Fruit fly (Drosophila melanogaster) whole organism, prepupa: ENCODE results near the gene rtp.

Experiments
- Blimp-1 ChIP-seq: fragments of 200-800 bp; sonication (Bioruptor generic); optimal IDR thresholded peaks from 3 replicates; lab custom pipeline; 2017; ENCODE audit warnings: missing biosample characterization, missing genetic modification characterization, mild to moderate bottlenecking, moderate library complexity, missing genetic modification reagents
- CG10631 ChIP-seq: fragments of 200-800 bp; sonication (Bioruptor generic); optimal IDR thresholded peaks from 2 replicates; lab custom pipeline; 2016; ENCODE audit warnings: missing biosample characterization, missing genetic modification characterization
- CG10669 ChIP-seq: fragments of 200-800 bp; sonication (Bioruptor generic); optimal IDR thresholded peaks from 3 replicates; lab custom pipeline; 2018; ENCODE audit warnings: missing biosample characterization, mild to moderate bottlenecking, missing genetic modification characterization, moderate library complexity
- CG11294 ChIP-seq: fragments of 200-800 bp; sonication (Bioruptor generic); IDR thresholded peaks from 2 replicates; pipeline ENCODE4 v1.3.6; 2022; ENCODE audit warnings: missing biosample characterization, missing genetic modification characterization
- CG11762 ChIP-seq: fragments of 200-800 bp; sonication (Bioruptor generic); optimal IDR thresholded peaks from 3 replicates; lab custom pipeline; 2016; ENCODE audit warnings: missing biosample characterization, missing genetic modification characterization; ENCODE audit not compliant: insufficient read depth
- CG11902 ChIP-seq: fragments of 200-800 bp; sonication (Bioruptor generic); optimal IDR thresholded peaks from 3 replicates; lab custom pipeline; 2016; ENCODE audit warnings: missing biosample characterization, missing genetic modification characterization
- CG15336 ChIP-seq: fragments of 200-800 bp; sonication (Bioruptor generic); IDR thresholded peaks from 2 replicates; pipeline ENCODE4 v1.3.6; 2022; ENCODE audit warnings: missing biosample characterization, missing genetic modification characterization
- CG1621 ChIP-seq: fragments of 200-800 bp; sonication (Bioruptor generic); optimal IDR thresholded peaks from 3 replicates; lab custom pipeline; 2018; ENCODE audit warnings: missing biosample characterization, mild to moderate bottlenecking, missing genetic modification characterization
- CG16779 ChIP-seq: fragments of 200-800 bp; sonication (Bioruptor generic); optimal IDR thresholded peaks from 3 replicates; lab custom pipeline; 2017; ENCODE audit warnings: missing biosample characterization, mild to moderate bottlenecking, missing genetic modification characterization
- CG3032 ChIP-seq: fragments of 200-800 bp; optimal IDR thresholded peaks from 2 replicates; lab custom pipeline; 2019; ENCODE audit warnings: missing biosample characterization, mild to moderate bottlenecking, missing genetic modification characterization, moderate library complexity
- CG31627 ChIP-seq: fragments of 200-800 bp; sonication (Bioruptor generic); optimal IDR thresholded peaks from 3 replicates; lab custom pipeline; 2016; ENCODE audit warnings: missing biosample characterization, missing genetic modification characterization
- CG32006 ChIP-seq: fragments of 200-800 bp; sonication (Bioruptor generic); optimal IDR thresholded peaks from 3 replicates; lab custom pipeline; 2017; ENCODE audit warnings: missing biosample characterization, mild to moderate bottlenecking, missing genetic modification characterization
- CG3919 ChIP-seq: fragments of 200-800 bp; sonication (Bioruptor generic); optimal IDR thresholded peaks from 3 replicates; lab custom pipeline; 2016; ENCODE audit warnings: missing biosample characterization, missing genetic modification characterization
- CG4318 ChIP-seq: fragments of 200-800 bp; sonication (Bioruptor generic); optimal IDR thresholded peaks from 3 replicates; lab custom pipeline; 2017; ENCODE audit warnings: missing biosample characterization, mild to moderate bottlenecking, missing genetic modification characterization
- CG6276 ChIP-seq: fragments of 200-800 bp; sonication (Bioruptor generic); optimal IDR thresholded peaks from 2 replicates; lab custom pipeline; 2017; ENCODE audit warnings: missing biosample characterization, mild to moderate bottlenecking, missing genetic modification characterization
- CG6792 ChIP-seq: fragments of 200-800 bp; sonication (Bioruptor generic); optimal IDR thresholded peaks from 3 replicates; lab custom pipeline; 2016; ENCODE audit warnings: missing biosample characterization, missing genetic modification characterization
- CG6808 ChIP-seq: fragments of 200-800 bp; sonication (Bioruptor generic); optimal IDR thresholded peaks from 3 replicates; lab custom pipeline; 2017; ENCODE audit warnings: missing biosample characterization, missing genetic modification characterization, mild to moderate bottlenecking, moderate library complexity, missing genetic modification reagents
- CG8119 ChIP-seq: fragments of 200-800 bp; sonication (Bioruptor generic); IDR thresholded peaks from 3 replicates; pipeline ENCODE4 v1.3.6; 2022; ENCODE audit warnings: missing biosample characterization, missing genetic modification characterization
- CG8632 ChIP-seq: fragments of 200-800 bp; sonication (Bioruptor generic); optimal IDR thresholded peaks from 3 replicates; lab custom pipeline; 2016; ENCODE audit warnings: missing biosample characterization, missing genetic modification characterization
- CG9139 ChIP-seq: fragments of 200-800 bp; sonication (Bioruptor generic); optimal IDR thresholded peaks from 3 replicates; lab custom pipeline; 2017; ENCODE audit warnings: missing biosample characterization, mild to moderate bottlenecking, missing genetic modification characterization
- Eip75B ChIP-seq: fragments of 200-800 bp; sonication (Bioruptor generic); optimal IDR thresholded peaks from 3 replicates; lab custom pipeline; 2016; ENCODE audit warnings: missing biosample characterization, missing genetic modification characterization
- Eip78C ChIP-seq: fragments of 200-800 bp; sonication (Bioruptor generic); peaks from one replicate; lab custom pipeline; 2016; ENCODE audit warnings: missing biosample characterization, missing genetic modification characterization
- Eip93F ChIP-seq: fragments of 200-800 bp; sonication (Bioruptor generic); optimal IDR thresholded peaks from 2 replicates; lab custom pipeline; 2016; ENCODE audit warnings: missing biosample characterization, mild to moderate bottlenecking, missing genetic modification characterization
- Ets21C ChIP-seq: fragments of 200-800 bp; sonication (Bioruptor generic); optimal IDR thresholded peaks from 3 replicates; lab custom pipeline; 2016; ENCODE audit warnings: missing biosample characterization, missing genetic modification characterization
- Ets96B ChIP-seq: fragments of 200-800 bp; optimal IDR thresholded peaks from 2 replicates; lab custom pipeline; 2019; ENCODE audit warnings: missing biosample characterization, mild to moderate bottlenecking, missing genetic modification characterization, moderate library complexity
- Hr38 ChIP-seq: sonication (Bioruptor generic); optimal IDR thresholded peaks from 2 replicates; lab custom pipeline; 2016; ENCODE audit warnings: missing biosample characterization, missing genetic modification characterization
- Hr39 ChIP-seq: fragments of 200-800 bp; sonication (Bioruptor generic); optimal IDR thresholded peaks from 2 replicates; lab custom pipeline; 2016; ENCODE audit warnings: missing biosample characterization, missing genetic modification characterization
- Lpt ChIP-seq: fragments of 200-800 bp; sonication (Bioruptor generic); optimal IDR thresholded peaks from 3 replicates; lab custom pipeline; 2016; ENCODE audit warnings: missing biosample characterization, missing genetic modification characterization
- OdsH ChIP-seq: fragments of 200-800 bp; sonication (Bioruptor generic); optimal IDR thresholded peaks from 3 replicates; lab custom pipeline; 2016; ENCODE audit warnings: missing biosample characterization, missing genetic modification characterization
- Sox102F ChIP-seq: fragments of 200-800 bp; sonication (Bioruptor generic); optimal IDR thresholded peaks from 2 replicates; lab custom pipeline; 2016; ENCODE audit warnings: missing biosample characterization, mild to moderate bottlenecking, missing genetic modification characterization
- Sox14 ChIP-seq: fragments of 200-800 bp; sonication (Bioruptor generic); optimal IDR thresholded peaks from 3 replicates; lab custom pipeline; 2016; ENCODE audit warnings: missing biosample characterization, missing genetic modification characterization
- achi ChIP-seq: fragments of 200-800 bp; sonication (Bioruptor generic); optimal IDR thresholded peaks from 3 replicates; lab custom pipeline; 2016; ENCODE audit warnings: missing biosample characterization, missing genetic modification characterization
- acj6 ChIP-seq: fragments of 200-800 bp; sonication (Bioruptor generic); optimal IDR thresholded peaks from 3 replicates; lab custom pipeline; 2016; ENCODE audit warnings: missing biosample characterization, missing genetic modification characterization
- cyc ChIP-seq: fragments of 200-800 bp; sonication (Bioruptor generic); optimal IDR thresholded peaks from 3 replicates; lab custom pipeline; 2016; ENCODE audit warnings: missing biosample characterization, missing genetic modification characterization
- dsx ChIP-seq: fragments of 200-800 bp; optimal IDR thresholded peaks from 3 replicates; lab custom pipeline; 2019; ENCODE audit warnings: missing biosample characterization, mild to moderate bottlenecking, missing genetic modification characterization, moderate library complexity; ENCODE audit not compliant: poor library complexity, severe bottlenecking
- eg ChIP-seq: fragments of 200-800 bp; sonication (Bioruptor generic); IDR thresholded peaks from 3 replicates; pipeline ENCODE4 v1.3.6; 2022; ENCODE audit warnings: missing biosample characterization, missing genetic modification characterization
- esn ChIP-seq: fragments of 200-800 bp; sonication (Bioruptor generic); optimal IDR thresholded peaks from 2 replicates; lab custom pipeline; 2016; ENCODE audit warnings: missing biosample characterization, mild to moderate bottlenecking, missing genetic modification characterization, moderate library complexity
- net ChIP-seq: fragments of 200-800 bp; sonication (Bioruptor generic); optimal IDR thresholded peaks from 3 replicates; lab custom pipeline; 2016; ENCODE audit warnings: missing biosample characterization, missing genetic modification characterization
- pdm3 ChIP-seq: fragments of 200-800 bp; sonication (Bioruptor generic); optimal IDR thresholded peaks from 3 replicates; lab custom pipeline; 2016; ENCODE audit warnings: missing biosample characterization, missing genetic modification characterization
- salr ChIP-seq, 2 experiments: fragments of 200-800 bp; sonication (Bioruptor generic); optimal IDR thresholded peaks; 3 replicates each; lab custom pipeline; 2016 to 2018; ENCODE audit warnings: missing biosample characterization in 2 of 2, missing genetic modification characterization in 2 of 2, mild to moderate bottlenecking in 1 of 2
- spab ChIP-seq: fragments of 200-800 bp; sonication (Bioruptor generic); optimal IDR thresholded peaks from 2 replicates; lab custom pipeline; 2017; ENCODE audit warnings: missing biosample characterization, mild to moderate bottlenecking, missing genetic modification characterization, missing genetic modification reagents
- ss ChIP-seq, 2 experiments: fragments of 200-800 bp; sonication (Bioruptor generic); optimal IDR thresholded peaks; 2 replicates in 1 of 2; 3 replicates in 1 of 2; lab custom pipeline; 2017 to 2018; ENCODE audit warnings: mild to moderate bottlenecking in 2 of 2, missing biosample characterization in 2 of 2, missing genetic modification characterization in 2 of 2, moderate library complexity in 1 of 2
- svp ChIP-seq: fragments of 200-800 bp; sonication (Bioruptor generic); peaks from one replicate; lab custom pipeline; 2016; ENCODE audit warnings: missing biosample characterization, missing genetic modification characterization
- topi ChIP-seq: fragments of 200-800 bp; sonication (Bioruptor generic); optimal IDR thresholded peaks from 3 replicates; lab custom pipeline; 2016; ENCODE audit warnings: missing biosample characterization, missing genetic modification characterization
- vri ChIP-seq: fragments of 200-800 bp; sonication (Bioruptor generic); optimal IDR thresholded peaks from 3 replicates; lab custom pipeline; 2016; ENCODE audit warnings: missing biosample characterization, mild to moderate bottlenecking, missing genetic modification characterization

rtp gene

DNA sequence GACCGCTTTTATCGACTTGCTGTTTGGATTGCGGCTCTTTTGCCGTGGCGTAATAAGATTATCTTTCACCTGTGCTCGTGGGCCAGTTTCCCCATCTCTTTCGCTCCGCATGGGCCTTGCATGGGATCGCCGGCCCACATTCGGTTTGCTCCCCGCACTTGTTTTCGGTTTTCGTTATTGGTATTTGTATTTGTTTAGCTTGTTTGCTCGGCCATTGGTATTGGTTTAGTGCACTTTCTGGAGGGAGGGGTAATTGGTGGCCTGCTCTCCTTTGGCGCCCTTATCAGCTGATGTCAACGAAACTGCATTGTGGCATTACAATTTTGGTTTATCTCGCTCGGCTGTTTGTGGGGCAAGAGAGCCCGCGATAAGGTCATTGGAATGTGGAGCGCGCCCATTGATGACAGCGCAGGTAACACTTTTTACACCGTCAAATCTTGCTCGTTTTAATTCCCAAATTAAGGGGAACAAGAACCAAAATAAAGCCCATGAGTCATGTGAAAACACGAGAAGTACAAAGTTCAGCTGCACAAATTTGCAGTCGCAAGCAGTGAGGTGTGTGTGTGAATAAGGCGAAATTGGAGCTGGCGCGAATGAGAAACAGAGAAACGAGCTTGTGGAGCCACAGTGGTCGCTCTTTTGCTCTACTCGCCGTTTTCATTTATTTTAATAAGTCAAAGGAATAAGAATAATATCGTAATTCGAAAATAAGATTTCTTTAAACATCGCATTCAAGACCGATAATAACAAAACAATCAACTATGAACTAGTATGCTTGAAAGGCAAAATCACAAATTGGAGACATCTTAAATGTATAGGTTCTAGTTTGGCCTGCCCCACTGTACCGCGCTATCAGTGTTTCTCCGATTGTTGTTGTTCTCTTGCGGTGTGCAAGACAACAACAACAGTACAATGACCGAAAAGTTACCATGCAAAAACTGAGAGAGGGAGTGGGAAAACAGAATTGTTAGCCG, 21.5 kb downstream of the rtp start (continued):
- TF ChIP-seq CG8632 (GFP tag; lab: Kevin White, UChicago) (peak; percentile 87), CG31627 (GFP tag; lab: Kevin White, UChicago) (peak; percentile 92), dsx (peak; percentile 80), CG11762 (GFP tag; lab: Kevin White, UChicago) (peak; percentile 78), topi (peak; percentile 94), eg (GFP tag; lab: Robert Waterston, UW) (peak; percentile 86), acj6 (GFP tag; lab: Kevin White, UChicago) (peak; percentile 92), pdm3 (GFP tag; lab: Kevin White, UChicago) (peak; percentile 93), Sox102F (GFP tag; lab: Kevin White, UChicago) (peak; percentile 94), Sox14 (GFP tag; lab: Kevin White, UChicago) (peak; percentile 93), CG6276 (GFP tag; lab: Kevin White, UChicago) (peak; percentile 82), spab (GFP tag; lab: Kevin White, UChicago) (peak; percentile 84), Eip75B (peak; percentile 92), vri (GFP tag; lab: Kevin White, UChicago) (peak; percentile 88), Lpt (peak; percentile 84), Ets96B (tag; lab: Kevin White, UChicago) (peak; percentile 90), OdsH (GFP tag; lab: Kevin White, UChicago) (peak; percentile 92), CG8119 (GFP tag; lab: Robert Waterston, UW) (peak; percentile 78), Eip93F (GFP tag; lab: Kevin White, UChicago) (peak; percentile 11), ss (GFP tag; optimal IDR thresholded peaks at IDR 0.05; lab: Kevin White, UChicago) (peak; percentile 85 to 90), CG32006 (GFP tag; lab: Kevin White, UChicago) (peak; percentile 89), CG3919 (GFP tag; lab: Kevin White, UChicago) (peak; percentile 91), CG9139 (GFP tag; lab: Kevin White, UChicago) (peak; percentile 43), cyc (GFP tag; lab: Kevin White, UChicago) (peak; percentile 91), CG10631 (peak; percentile 89), Hr39 (GFP tag; lab: Kevin White, UChicago) (peak; percentile 92)

DNA sequence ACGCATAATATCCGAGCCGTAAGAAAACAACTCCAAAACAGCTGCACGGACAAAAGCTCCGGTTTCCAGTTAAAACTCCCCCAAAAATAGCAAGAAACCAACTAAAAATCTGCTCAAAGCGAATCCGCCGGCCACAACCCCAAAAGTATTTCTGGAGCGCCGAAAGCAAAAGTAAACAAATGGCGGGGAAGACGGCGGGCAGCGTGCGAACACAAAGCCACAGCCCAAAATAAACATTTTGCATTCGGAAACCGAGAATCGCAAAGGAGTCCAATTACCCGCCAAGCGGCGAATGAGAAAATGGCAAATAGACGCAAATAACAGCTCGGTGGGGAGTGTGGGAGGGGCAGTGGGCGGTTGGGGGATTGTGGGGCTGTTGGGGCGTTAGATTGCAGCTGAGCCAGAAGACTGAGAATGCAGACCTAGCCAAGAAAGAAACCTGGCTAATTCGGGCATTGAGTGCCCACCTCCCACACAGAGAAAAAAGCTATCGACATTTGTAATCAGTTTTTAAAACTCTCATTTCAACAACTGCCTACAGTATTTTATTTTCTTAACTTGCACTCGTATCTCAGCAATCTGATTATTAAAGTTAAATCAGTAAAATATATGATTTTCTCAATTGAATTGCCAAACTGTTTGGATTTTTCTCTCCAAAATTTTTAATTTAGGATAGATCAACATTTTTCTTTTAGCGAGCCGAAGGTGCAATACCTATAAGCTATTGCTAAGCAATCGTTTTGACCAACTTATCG, 22.8 kb downstream of the rtp start:
- no peak for TF ChIP-seq achi (GFP tag; lab: Kevin White, UChicago)
- no peak for TF ChIP-seq CG11294 (GFP tag; lab: Robert Waterston, UW)
- TF ChIP-seq CG6276 (GFP tag; lab: Kevin White, UChicago): no peak
- TF ChIP-seq CG16779 (tag; lab: Kevin White, UChicago): no peak
- no peak for TF ChIP-seq CG10669 (GFP tag; lab: Kevin White, UChicago)
- TF ChIP-seq salr (GFP tag; optimal IDR thresholded peaks at IDR 0.05; lab: Kevin White, UChicago): peak in 1 of 2 experiments; percentile 15
- TF ChIP-seq net: no peak
- TF ChIP-seq CG9139 (GFP tag; lab: Kevin White, UChicago): no peak
- no peak for TF ChIP-seq topi
- no peak for TF ChIP-seq CG3032 (tag; lab: Kevin White, UChicago)
- peak; percentile 62 for TF ChIP-seq Blimp-1 (GFP tag; lab: Kevin White, UChicago)
- peak; percentile 38; the same call in 2 of the 3 replicates for TF ChIP-seq CG8119 (GFP tag; lab: Robert Waterston, UW)
- TF ChIP-seq Eip78C (GFP tag; lab: Kevin White, UChicago): no peak
- no peak for TF ChIP-seq spab (GFP tag; lab: Kevin White, UChicago)
- TF ChIP-seq Ets21C (GFP tag; lab: Kevin White, UChicago): no peak
- no peak for TF ChIP-seq CG8632 (GFP tag; lab: Kevin White, UChicago)
- TF ChIP-seq CG31627 (GFP tag; lab: Kevin White, UChicago): no peak
- no peak for TF ChIP-seq CG1621
- TF ChIP-seq CG15336 (GFP tag; lab: Robert Waterston, UW): peak; percentile 46; the same call in 1 of the 2 replicates
- TF ChIP-seq CG6792 (GFP tag; lab: Kevin White, UChicago): no peak
- no peak for TF ChIP-seq dsx
- TF ChIP-seq esn (GFP tag; lab: Kevin White, UChicago): no peak
- TF ChIP-seq acj6 (GFP tag; lab: Kevin White, UChicago): no peak
- no peak for TF ChIP-seq Sox102F (GFP tag; lab: Kevin White, UChicago)
- TF ChIP-seq CG32006 (GFP tag; lab: Kevin White, UChicago): peak; percentile 44
- no peak for TF ChIP-seq CG4318 (GFP tag; lab: Kevin White, UChicago)
- TF ChIP-seq CG11902 (GFP tag; lab: Kevin White, UChicago): no peak
- TF ChIP-seq Hr38 (GFP tag; lab: Kevin White, UChicago): no peak
- TF ChIP-seq CG6808 (GFP tag; lab: Kevin White, UChicago): no peak
- no peak for TF ChIP-seq svp (GFP tag; lab: Kevin White, UChicago)
